Worm (Caenorhabditis elegans) whole organism, young adult: ENCODE data around the gene R06B10.7.

Experiments
- B0035.1 ChIP-seq: sonication (generic microtip); optimal IDR thresholded peaks from 2 replicates; lab custom pipeline; 2016; ENCODE audit warnings: missing genetic modification characterization, mild to moderate bottlenecking, missing compliant biosample characterization, missing genotype, missing genetic modification reagents
- C06A6.2 ChIP-seq: fragments of 200-800 bp; sonication (Bioruptor generic); conservative IDR thresholded peaks from 2 replicates; pipeline ENCODE4 v1.3.6; 2022; ENCODE audit warnings: missing genetic modification characterization, missing compliant biosample characterization
- D2030.7 ChIP-seq: fragments of 200-800 bp; sonication (Bioruptor generic); IDR thresholded peaks from 2 replicates; pipeline ENCODE4 v1.3.6; 2022; ENCODE audit warnings: missing genetic modification reagents, missing genetic modification characterization, missing compliant biosample characterization
- F10E7.11 ChIP-seq: sonication (generic microtip); optimal IDR thresholded peaks from 2 replicates; lab custom pipeline; 2017; ENCODE audit warnings: mild to moderate bottlenecking, missing genetic modification characterization, moderate library complexity, missing compliant biosample characterization
- F33H1.4 ChIP-seq: fragments of 200-800 bp; sonication (Bioruptor generic); IDR thresholded peaks from 2 replicates; pipeline ENCODE4 v1.3.6; 2022; ENCODE audit warnings: missing genetic modification reagents, missing genetic modification characterization, missing compliant biosample characterization
- F39B2.1 ChIP-seq: fragments of 200-800 bp; sonication (Bioruptor generic); IDR thresholded peaks from 2 replicates; pipeline ENCODE4 v1.3.6; 2022; ENCODE audit warnings: missing genetic modification reagents, missing genetic modification characterization, missing compliant biosample characterization
- F49E8.2 ChIP-seq: sonication (generic microtip); optimal IDR thresholded peaks from 3 replicates; lab custom pipeline; 2017; ENCODE audit warnings: missing genetic modification characterization, mild to moderate bottlenecking, missing compliant biosample characterization, antibody characterized with exemption, moderate library complexity; ENCODE audit not compliant: insufficient read depth
- F57C9.4 ChIP-seq: sonication (generic microtip); optimal IDR thresholded peaks from 2 replicates; lab custom pipeline; 2017; ENCODE audit warnings: mild to moderate bottlenecking, missing genetic modification characterization, missing compliant biosample characterization
- Y53G8AR.9 ChIP-seq: fragments of 200-800 bp; sonication (Bioruptor generic); conservative IDR thresholded peaks from 2 replicates; pipeline ENCODE4 v1.3.6; 2022; ENCODE audit warnings: missing genetic modification reagents, missing genetic modification characterization, missing compliant biosample characterization
- athp-1 ChIP-seq: sonication (generic microtip); optimal IDR thresholded peaks from 2 replicates; lab custom pipeline; 2017; ENCODE audit warnings: mild to moderate bottlenecking, missing genetic modification characterization, missing compliant biosample characterization
- attf-3 ChIP-seq: fragments of 200-800 bp; sonication (Bioruptor generic); conservative IDR thresholded peaks from 2 replicates; pipeline ENCODE4 v1.3.6; 2022; ENCODE audit warnings: missing genetic modification reagents, missing genetic modification characterization, missing compliant biosample characterization
- ceh-58 ChIP-seq: fragments of 200-800 bp; sonication (Bioruptor generic); IDR thresholded peaks from 2 replicates; pipeline ENCODE4 v1.3.6; 2022; ENCODE audit warnings: missing genetic modification characterization, missing compliant biosample characterization
- dpl-1 ChIP-seq: fragments of 150-350 bp; optimal IDR thresholded peaks from 2 replicates; lab custom pipeline; 2014; ENCODE audit warnings: missing biosample characterization, missing genetic modification reagents, missing genetic modification characterization
- egl-44 ChIP-seq: fragments of 200-800 bp; sonication (Bioruptor generic); IDR thresholded peaks from 2 replicates; pipeline ENCODE4 v1.3.6; 2022; ENCODE audit warnings: missing genetic modification reagents, missing genetic modification characterization, missing compliant biosample characterization
- ekl-4 ChIP-seq: fragments of 200-800 bp; sonication (Bioruptor generic); IDR thresholded peaks from 2 replicates; pipeline ENCODE4 v1.3.6; 2022; ENCODE audit warnings: missing genetic modification reagents, missing genetic modification characterization, missing compliant biosample characterization
- him-1 ChIP-seq: sonication (generic microtip); optimal IDR thresholded peaks from 2 replicates; lab custom pipeline; 2016; ENCODE audit warnings: missing genotype, missing genetic modification reagents, missing genetic modification characterization, missing compliant biosample characterization
- hlh-26 ChIP-seq: fragments of 200-800 bp; sonication (Bioruptor generic); conservative IDR thresholded peaks from 2 replicates; pipeline ENCODE4 v1.3.6; 2022; ENCODE audit warnings: missing genetic modification reagents, missing genetic modification characterization, missing compliant biosample characterization
- hrde-1 ChIP-seq: sonication (generic microtip); optimal IDR thresholded peaks from 2 replicates; lab custom pipeline; 2016; ENCODE audit warnings: missing genetic modification characterization, mild to moderate bottlenecking, missing compliant biosample characterization, moderate library complexity, missing genotype, missing genetic modification reagents, borderline replicate concordance
- hsf-1 ChIP-seq: fragments of 200-800 bp; sonication (Bioruptor generic); IDR thresholded peaks from 2 replicates; pipeline ENCODE4 v1.3.6; 2022; ENCODE audit warnings: missing genetic modification reagents, missing genetic modification characterization, missing compliant biosample characterization
- lin-35 ChIP-seq, 3 experiments: fragments of 150-350 bp in 2 of 3; sonication (generic microtip) in 1 of 3; optimal IDR thresholded peaks; 2 replicates each; lab custom pipeline; 2014 to 2018; ENCODE audit warnings: missing biosample characterization in 3 of 3, missing genetic modification characterization in 3 of 3, missing genetic modification reagents in 3 of 3
- lir-1 ChIP-seq: fragments of 200-800 bp; sonication (Bioruptor generic); conservative IDR thresholded peaks from 2 replicates; pipeline ENCODE4 v1.3.6; 2022; ENCODE audit warnings: missing genetic modification reagents, missing genetic modification characterization, missing compliant biosample characterization
- lsl-1 ChIP-seq: fragments of 200-800 bp; sonication (Bioruptor generic); optimal IDR thresholded peaks from 2 replicates; lab custom pipeline; 2018; ENCODE audit warnings: mild to moderate bottlenecking, missing genetic modification characterization, moderate library complexity, missing compliant biosample characterization
- nhr-27 ChIP-seq: fragments of 200-800 bp; sonication (Bioruptor generic); optimal IDR thresholded peaks from 2 replicates; lab custom pipeline; 2018; ENCODE audit warnings: mild to moderate bottlenecking, missing genetic modification characterization, moderate library complexity, missing compliant biosample characterization
- rcor-1 ChIP-seq: fragments of 200-800 bp; sonication (Bioruptor generic); IDR thresholded peaks from 2 replicates; pipeline ENCODE4 v1.3.6; 2022; ENCODE audit warnings: missing genetic modification reagents, missing genetic modification characterization, missing compliant biosample characterization
- rec-8 ChIP-seq, 2 experiments: sonication (generic microtip); optimal IDR thresholded peaks; 2 replicates each; lab custom pipeline; 2016; ENCODE audit warnings: mild to moderate bottlenecking in 2 of 2, missing genetic modification characterization in 2 of 2, missing genetic modification reagents in 2 of 2, missing genotype in 2 of 2, missing biosample characterization in 1 of 2, missing compliant biosample characterization in 1 of 2, moderate library complexity in 1 of 2
- repo-1 ChIP-seq: sonication (generic microtip); optimal IDR thresholded peaks from 2 replicates; lab custom pipeline; 2017; ENCODE audit warnings: mild to moderate bottlenecking, missing genetic modification characterization, missing compliant biosample characterization
- rpc-1 ChIP-seq, 2 experiments: fragments of 150-350 bp in 1 of 2; sonication (generic microtip) in 1 of 2; optimal IDR thresholded peaks; 2 replicates each; lab custom pipeline; 2014 to 2018; ENCODE audit warnings: missing biosample characterization in 1 of 2, missing genetic modification characterization in 1 of 2, missing genetic modification reagents in 1 of 2, missing genotype in 1 of 2
- sea-2 ChIP-seq: fragments of 200-800 bp; sonication (Bioruptor generic); IDR thresholded peaks from 2 replicates; pipeline ENCODE4 v1.3.6; 2022; ENCODE audit warnings: missing genetic modification characterization, missing compliant biosample characterization
- somi-1 ChIP-seq: fragments of 200-800 bp; sonication (Bioruptor generic); optimal IDR thresholded peaks from 2 replicates; lab custom pipeline; 2018; ENCODE audit warnings: mild to moderate bottlenecking, missing genetic modification characterization, missing compliant biosample characterization
- sptf-2 ChIP-seq: fragments of 200-800 bp; sonication (Bioruptor generic); optimal IDR thresholded peaks from 2 replicates; lab custom pipeline; 2018; ENCODE audit warnings: mild to moderate bottlenecking, missing genetic modification characterization, missing compliant biosample characterization
- tbp1 ChIP-seq: fragments of 200-800 bp; sonication (Bioruptor generic); optimal IDR thresholded peaks from 2 replicates; lab custom pipeline; 2018; ENCODE audit warnings: mild to moderate bottlenecking, missing genetic modification characterization, missing compliant biosample characterization
- tlf-1 ChIP-seq: fragments of 200-800 bp; sonication (Bioruptor generic); optimal IDR thresholded peaks from 2 replicates; lab custom pipeline; 2018; ENCODE audit warnings: mild to moderate bottlenecking, missing genetic modification characterization, missing compliant biosample characterization
- zfh-2 ChIP-seq: fragments of 200-800 bp; sonication (Bioruptor generic); conservative IDR thresholded peaks from 2 replicates; pipeline ENCODE4 v1.3.6; 2022; ENCODE audit warnings: missing genetic modification reagents, missing genetic modification characterization, missing compliant biosample characterization
- zim-3 ChIP-seq: sonication (generic microtip); optimal IDR thresholded peaks from 2 replicates; lab custom pipeline; 2017; ENCODE audit warnings: mild to moderate bottlenecking, missing genetic modification characterization, moderate library complexity, missing compliant biosample characterization
- ztf-25 ChIP-seq: fragments of 200-800 bp; sonication (Bioruptor generic); IDR thresholded peaks from 2 replicates; pipeline ENCODE4 v1.3.6; 2022; ENCODE audit warnings: missing genetic modification reagents, missing genetic modification characterization, missing compliant biosample characterization

Gene R06B10.7

DNA sequence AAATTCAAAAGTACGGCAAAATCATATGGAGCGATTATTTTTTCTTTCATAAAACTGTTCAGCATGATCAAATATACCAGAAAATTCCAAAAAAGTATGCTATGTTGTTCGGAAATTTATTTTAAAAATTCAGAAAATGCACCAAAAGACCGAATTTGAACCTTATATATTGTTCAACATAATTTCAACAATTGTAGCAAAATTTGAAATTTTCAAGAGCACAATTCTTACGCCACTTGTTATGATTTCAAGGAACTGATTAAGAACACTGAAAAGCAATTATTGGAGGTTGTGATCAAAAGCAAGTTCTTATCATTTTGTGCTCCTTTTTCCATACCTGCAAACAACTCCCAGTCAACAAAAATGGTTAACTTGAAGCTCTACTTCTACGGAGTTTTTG, 6.9 kb upstream of the R06B10.7 start, which contains the start of gene clc-27:
TSS of gene clc-27 (plus strand) at position 301 of the 400 bp plus-strand sequence.
- TF ChIP-seq repo-1 (tag; lab: Kevin White, UChicago): no peak
- TF ChIP-seq ekl-4 (GFP tag; lab: Robert Waterston, UW): no peak
- TF ChIP-seq sptf-2 (GFP tag; lab: Kevin White, UChicago): no peak
- no peak for TF ChIP-seq zim-3 (tag; lab: Kevin White, UChicago)
- no peak for TF ChIP-seq F57C9.4 (tag; lab: Kevin White, UChicago)
- no peak for TF ChIP-seq lir-1
- no peak for TF ChIP-seq Y53G8AR.9 (GFP tag; lab: Robert Waterston, UW)
- no peak for TF ChIP-seq rcor-1 (GFP tag; lab: Robert Waterston, UW)
- no peak for TF ChIP-seq athp-1 (tag; lab: Kevin White, UChicago)
- no peak for TF ChIP-seq F39B2.1
- no peak for TF ChIP-seq hsf-1 (GFP tag; lab: Robert Waterston, UW)
- no peak for TF ChIP-seq hlh-26 (GFP tag; lab: Robert Waterston, UW)
- no peak for TF ChIP-seq hrde-1 (tag; lab: Kevin White, UChicago)
- TF ChIP-seq F10E7.11 (tag; lab: Kevin White, UChicago): no peak

DNA sequence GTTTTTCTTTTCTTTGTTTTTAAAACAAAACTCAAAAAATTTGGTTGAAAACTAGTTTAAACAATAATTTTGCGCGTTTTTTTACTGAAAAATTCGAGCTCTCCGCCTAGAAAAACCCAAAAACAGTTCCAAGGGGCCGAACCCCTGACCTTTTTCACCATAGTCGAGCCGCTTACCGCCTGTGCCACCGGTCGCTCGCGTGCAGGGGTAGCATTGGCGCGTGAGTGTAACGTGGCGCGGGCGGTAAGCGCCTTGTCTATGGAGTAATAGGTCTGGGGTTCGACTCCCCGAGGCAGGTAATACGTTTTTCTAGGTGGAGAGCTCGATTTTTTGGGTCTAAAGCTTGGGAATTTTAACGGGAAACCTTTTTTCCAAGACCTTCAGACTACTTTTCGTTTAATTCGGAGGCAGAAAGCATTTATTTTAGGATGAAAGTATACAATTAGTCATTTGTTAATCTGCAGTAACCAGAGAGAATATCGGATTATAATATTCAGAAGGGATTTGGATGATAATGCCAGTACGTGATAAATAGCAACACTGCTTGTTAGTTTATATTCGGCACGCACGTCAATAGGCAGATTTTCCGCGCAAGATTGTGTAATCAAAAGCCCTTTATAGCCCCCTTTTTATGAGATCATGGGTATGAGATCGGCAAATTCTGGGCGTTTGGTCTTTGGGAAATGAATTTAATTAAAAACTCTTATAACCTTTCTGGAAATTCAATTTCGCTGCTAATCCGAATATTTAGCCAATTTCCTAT, 6.1 kb upstream of the R06B10.7 start:
- TF ChIP-seq lin-35 (GFP tag; optimal IDR thresholded peaks at IDR 0.05; lab: Kevin White, UChicago): no peak
- no peak for TF ChIP-seq rpc-1 (optimal IDR thresholded peaks at IDR 0.05; lab: Kevin White, UChicago)
- TF ChIP-seq rpc-1 (tag; optimal IDR thresholded peaks at IDR 0.05; lab: Kevin White, UChicago): peak; percentile 40
- TF ChIP-seq F33H1.4 (GFP tag; lab: Robert Waterston, UW): no peak
- TF ChIP-seq zfh-2: 0 out of 2 replicates have a peak, but pooled peaks have one; percentile 46
- TF ChIP-seq sea-2 (GFP tag; lab: Robert Waterston, UW): no peak
- TF ChIP-seq C06A6.2 (GFP tag; lab: Robert Waterston, UW): no peak
- no peak for TF ChIP-seq nhr-27
- no peak for TF ChIP-seq tlf-1 (GFP tag; lab: Kevin White, UChicago)
- no peak for TF ChIP-seq F49E8.2
- TF ChIP-seq athp-1 (tag; lab: Kevin White, UChicago): no peak
- no peak for TF ChIP-seq ceh-58
- TF ChIP-seq ztf-25 (GFP tag; lab: Robert Waterston, UW): no peak
- TF ChIP-seq somi-1 (GFP tag; lab: Kevin White, UChicago): no peak
- TF ChIP-seq him-1 (tag; lab: Kevin White, UChicago): no peak
- TF ChIP-seq B0035.1 (tag; lab: Kevin White, UChicago): no peak
- TF ChIP-seq dpl-1: no peak
- peak; percentile 5 for TF ChIP-seq lsl-1
- TF ChIP-seq D2030.7 (GFP tag; lab: Robert Waterston, UW): peak; percentile 39; the same call in 1 of the 2 replicates
- TF ChIP-seq egl-44 (GFP tag; lab: Robert Waterston, UW): no peak
- peak; percentile 72 for TF ChIP-seq tbp1 (GFP tag; lab: Kevin White, UChicago)
- TF ChIP-seq rec-8 (tag; optimal IDR thresholded peaks at IDR 0.05; lab: Kevin White, UChicago): no peak
- no peak for TF ChIP-seq attf-3 (GFP tag; lab: Robert Waterston, UW)
